Worm (Caenorhabditis elegans): ENCODE data around the gene fipr-4.

DNA sequence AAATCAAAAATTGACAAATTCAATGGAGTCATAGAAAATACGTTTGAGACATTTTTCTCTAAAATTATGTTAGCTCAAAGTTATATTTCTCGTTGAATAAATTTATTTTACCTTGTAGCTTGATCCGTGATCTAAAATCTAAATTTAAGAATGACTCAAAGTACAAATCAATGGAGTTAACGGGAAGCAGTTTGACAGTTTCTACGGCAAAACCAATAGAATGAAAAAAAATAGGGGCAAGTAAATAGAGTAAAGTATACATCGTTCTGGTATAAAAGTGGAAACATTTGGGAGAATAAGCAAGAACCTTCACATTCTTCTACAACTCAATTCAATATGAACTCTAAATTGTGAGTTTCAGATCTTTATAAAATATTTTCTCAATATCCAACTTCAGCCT is 2.7 kb upstream of the fipr-4 start, which contains the start of gene fipr-6:
- no peak for TF ChIP-seq sox-4 (tag; optimal IDR thresholded peaks at IDR 0.05)
- no peak for TF ChIP-seq tbx-2 (tag; optimal IDR thresholded peaks at IDR 0.05)
- TF ChIP-seq unc-42 (tag; optimal IDR thresholded peaks at IDR 0.05) = no peak
- no peak for TF ChIP-seq rnt-1 (tag; optimal IDR thresholded peaks at IDR 0.05)
- TF ChIP-seq mec-3 (tag; optimal IDR thresholded peaks at IDR 0.05; ENCODE audit: borderline replicate concordance) = no peak
- TF ChIP-seq pros-1 (tag; optimal IDR thresholded peaks at IDR 0.05) = no peak
- no peak for TF ChIP-seq unc-86 (tag; optimal IDR thresholded peaks at IDR 0.05)
- no peak for TF ChIP-seq madf-2 (tag; optimal IDR thresholded peaks at IDR 0.05)
- no peak for TF ChIP-seq ceh-9 (tag; optimal IDR thresholded peaks at IDR 0.05)
- TF ChIP-seq pha-4 (tag; optimal IDR thresholded peaks at IDR 0.05) = no peak
- TF ChIP-seq sdc-2 (tag; optimal IDR thresholded peaks at IDR 0.05) = no peak
